Worm (Caenorhabditis elegans): Measurements from ENCODE around the gene parg-1.
"Not testable (repeated sequence)": the region's sequence is repeated elsewhere in the genome, so short reads cannot be mapped to it uniquely, and the experiment has no call there.

Gene parg-1

ce11 chrIV:8788048-8788447 lies 42.0 kb downstream of the parg-1 start, which contains the start of gene C33D9.10:
Gene C33D9.10 (minus strand): TSS chrIV:8788148.
- not testable (repeated sequence) for TF ChIP-seq atf-7 (tag; optimal IDR thresholded peaks at IDR 0.05); nfya-1 (tag; optimal IDR thresholded peaks at IDR 0.05; ENCODE audit: borderline replicate concordance, insufficient read depth); rec-8 (tag; optimal IDR thresholded peaks at IDR 0.05)

ce11 chrIV:8790144-8790543 lies 44.1 kb downstream of the parg-1 start, which contains the start of gene sru-35:
Gene sru-35 (minus strand): TSS chrIV:8790244.
- TF ChIP-seq egrh-3 (GFP tag; IDR thresholded peaks at IDR 0.05) (no peak), F49E8.2 (tag; optimal IDR thresholded peaks at IDR 0.05; ENCODE audit: insufficient read depth) (no peak), somi-1 (GFP tag; optimal IDR thresholded peaks at IDR 0.05) (no peak), F23B12.7 (tag; optimal IDR thresholded peaks at IDR 0.05; ENCODE audit: insufficient read depth) (no peak), attf-6 (GFP tag; IDR thresholded peaks at IDR 0.05) (no peak)

ce11 chrIV:8792808-8793207 lies 46.8 kb downstream of the parg-1 start, which contains the start of gene C33D9.3:
Gene C33D9.3 (minus strand): TSS chrIV:8792908.
- no peak for TF ChIP-seq hlh-26 (GFP tag; conservative IDR thresholded peaks at IDR 0.05)
- no peak for TF ChIP-seq let-526 (GFP tag; IDR thresholded peaks at IDR 0.05)
- TF ChIP-seq unc-62 (GFP tag; optimal IDR thresholded peaks at IDR 0.05) = no peak
- TF ChIP-seq T26A5.8 (tag; optimal IDR thresholded peaks at IDR 0.05) = no peak
- no peak for TF ChIP-seq attf-5 (GFP tag; optimal IDR thresholded peaks at IDR 0.05)
- no peak for TF ChIP-seq lag-1 (GFP tag; IDR thresholded peaks at IDR 0.05)
- TF ChIP-seq akir-1 (GFP tag; optimal IDR thresholded peaks at IDR 0.05) = no peak
- TF ChIP-seq ceh-79 (tag; optimal IDR thresholded peaks at IDR 0.05) = no peak
- no peak for TF ChIP-seq nhr-27 (tag; optimal IDR thresholded peaks at IDR 0.05)
- TF ChIP-seq Y56A3A.18 (GFP tag; IDR thresholded peaks at IDR 0.05) = no peak
- no peak for TF ChIP-seq ceh-27 (GFP tag; optimal IDR thresholded peaks at IDR 0.05)
- TF ChIP-seq mel-28 (tag; optimal IDR thresholded peaks at IDR 0.05; ENCODE audit: borderline replicate concordance) = no peak
- TF ChIP-seq egl-18 (GFP tag; IDR thresholded peaks at IDR 0.05) = no peak
- no peak for TF ChIP-seq lir-1 (GFP tag; conservative IDR thresholded peaks at IDR 0.05)
- no peak for TF ChIP-seq snpc-1.1 (tag; optimal IDR thresholded peaks at IDR 0.05; ENCODE audit: insufficient read depth)
- no peak for TF ChIP-seq ztf-25 (GFP tag; IDR thresholded peaks at IDR 0.05)
- no peak for TF ChIP-seq aptf-2 (GFP tag; conservative IDR thresholded peaks at IDR 0.05)
- TF ChIP-seq attf-3 (GFP tag; conservative IDR thresholded peaks at IDR 0.05) = no peak

ce11 chrIV:8793223-8793622 lies 47.2 kb downstream of the parg-1 start:
- peak; percentile 94 for TF ChIP-seq nhr-80 (tag; optimal IDR thresholded peaks at IDR 0.05)
- peak; percentile 17 for TF ChIP-seq lin-40 (tag; optimal IDR thresholded peaks at IDR 0.05)
- TF ChIP-seq dox-1 (GFP tag; IDR thresholded peaks at IDR 0.05) = 0 out of 2 replicates have a peak, but pooled peaks have one; percentile 21
- TF ChIP-seq athp-1 (tag; optimal IDR thresholded peaks at IDR 0.05) = no peak
- TF ChIP-seq ztf-26 (tag; optimal IDR thresholded peaks at IDR 0.05) = peak; percentile 41
- TF ChIP-seq unc-62 (GFP tag; optimal IDR thresholded peaks at IDR 0.05) = no peak
- TF ChIP-seq egrh-3 (GFP tag; IDR thresholded peaks at IDR 0.05) = no peak

Data from whole organism, young adult.